Worm (Caenorhabditis elegans) whole organism, L4/young adult: Measurements from ENCODE around the gene F07E5.7.

Source experiments
- W03F9.2 ChIP-seq: fragments of 150-350 bp; optimal IDR thresholded peaks from 2 replicates; lab custom pipeline; 2014; ENCODE audit warnings: missing biosample characterization, missing genetic modification characterization
- dao-5 ChIP-seq: sonication (generic microtip); optimal IDR thresholded peaks from 2 replicates; lab custom pipeline; 2016; ENCODE audit warnings: missing genotype, missing genetic modification characterization, moderate library complexity, missing compliant biosample characterization
- him-1 ChIP-seq: sonication (generic microtip); optimal IDR thresholded peaks from 2 replicates; lab custom pipeline; 2016; ENCODE audit warnings: missing genotype, missing genetic modification reagents, missing genetic modification characterization, missing compliant biosample characterization

ce11 chrII:2064497-2064896 lies 6.8 kb downstream of the F07E5.7 start, which contains the start of gene fbxb-6:
- TF ChIP-seq him-1 (tag; lab: Kevin White, UChicago) = no peak
- no peak for TF ChIP-seq dao-5 (tag; lab: Kevin White, UChicago)
- no peak for TF ChIP-seq W03F9.2 (tag; lab: Kevin White, UChicago)
